Fruit fly (Drosophila melanogaster): ENCODE results near the gene Mrp4.

dm6 chr3R:11618879-11619278, 49.8 kb downstream of the Mrp4 start:
- TF ChIP-seq CG5204 (GFP tag; optimal IDR thresholded peaks at IDR 0.05) (no peak), Mnt (GFP tag; optimal IDR thresholded peaks at IDR 0.05) (no peak), tj (GFP tag; optimal IDR thresholded peaks at IDR 0.05) (peak; percentile 61), CG7101 (tag; optimal IDR thresholded peaks at IDR 0.05) (no peak), CG7045 (GFP tag; optimal IDR thresholded peaks at IDR 0.05) (no peak), kay (GFP tag; ENCODE audit: borderline replicate concordance) (no peak), ovo (GFP tag; optimal IDR thresholded peaks at IDR 0.05) (no peak), CG33017 (tag; optimal IDR thresholded peaks at IDR 0.05) (no peak), toe (GFP tag; optimal IDR thresholded peaks at IDR 0.05) (no peak), CG1620 (GFP tag; optimal IDR thresholded peaks at IDR 0.05) (no peak), Hr96 (GFP tag; optimal IDR thresholded peaks at IDR 0.05) (no peak), CG14711 (tag; optimal IDR thresholded peaks at IDR 0.05) (no peak), pad (GFP tag; optimal IDR thresholded peaks at IDR 0.05) (no peak)
